Fruit fly (Drosophila melanogaster) whole organism, prepupa: ENCODE results near the gene Dup99B.

Source experiments
- Blimp-1 ChIP-seq: fragments of 200-800 bp; sonication (Bioruptor generic); optimal IDR thresholded peaks from 3 replicates; lab custom pipeline; 2017; ENCODE audit warnings: missing biosample characterization, missing genetic modification characterization, mild to moderate bottlenecking, moderate library complexity, missing genetic modification reagents
- CG10631 ChIP-seq: fragments of 200-800 bp; sonication (Bioruptor generic); optimal IDR thresholded peaks from 2 replicates; lab custom pipeline; 2016; ENCODE audit warnings: missing biosample characterization, missing genetic modification characterization
- CG11762 ChIP-seq: fragments of 200-800 bp; sonication (Bioruptor generic); optimal IDR thresholded peaks from 3 replicates; lab custom pipeline; 2016; ENCODE audit warnings: missing biosample characterization, missing genetic modification characterization; ENCODE audit not compliant: insufficient read depth
- CG11902 ChIP-seq: fragments of 200-800 bp; sonication (Bioruptor generic); optimal IDR thresholded peaks from 3 replicates; lab custom pipeline; 2016; ENCODE audit warnings: missing biosample characterization, missing genetic modification characterization
- CG15336 ChIP-seq: fragments of 200-800 bp; sonication (Bioruptor generic); IDR thresholded peaks from 2 replicates; pipeline ENCODE4 v1.3.6; 2022; ENCODE audit warnings: missing biosample characterization, missing genetic modification characterization
- CG16779 ChIP-seq: fragments of 200-800 bp; sonication (Bioruptor generic); optimal IDR thresholded peaks from 3 replicates; lab custom pipeline; 2017; ENCODE audit warnings: missing biosample characterization, mild to moderate bottlenecking, missing genetic modification characterization
- CG3032 ChIP-seq: fragments of 200-800 bp; optimal IDR thresholded peaks from 2 replicates; lab custom pipeline; 2019; ENCODE audit warnings: missing biosample characterization, mild to moderate bottlenecking, missing genetic modification characterization, moderate library complexity
- CG31627 ChIP-seq: fragments of 200-800 bp; sonication (Bioruptor generic); optimal IDR thresholded peaks from 3 replicates; lab custom pipeline; 2016; ENCODE audit warnings: missing biosample characterization, missing genetic modification characterization
- CG32006 ChIP-seq: fragments of 200-800 bp; sonication (Bioruptor generic); optimal IDR thresholded peaks from 3 replicates; lab custom pipeline; 2017; ENCODE audit warnings: missing biosample characterization, mild to moderate bottlenecking, missing genetic modification characterization
- CG34406 ChIP-seq: fragments of 200-800 bp; sonication (Bioruptor generic); optimal IDR thresholded peaks from 3 replicates; lab custom pipeline; 2016; ENCODE audit warnings: missing biosample characterization, missing genetic modification characterization
- CG4318 ChIP-seq: fragments of 200-800 bp; sonication (Bioruptor generic); optimal IDR thresholded peaks from 3 replicates; lab custom pipeline; 2017; ENCODE audit warnings: missing biosample characterization, mild to moderate bottlenecking, missing genetic modification characterization
- CG6792 ChIP-seq: fragments of 200-800 bp; sonication (Bioruptor generic); optimal IDR thresholded peaks from 3 replicates; lab custom pipeline; 2016; ENCODE audit warnings: missing biosample characterization, missing genetic modification characterization
- CG6808 ChIP-seq: fragments of 200-800 bp; sonication (Bioruptor generic); optimal IDR thresholded peaks from 3 replicates; lab custom pipeline; 2017; ENCODE audit warnings: missing biosample characterization, missing genetic modification characterization, mild to moderate bottlenecking, moderate library complexity, missing genetic modification reagents
- CG6854 ChIP-seq: fragments of 200-800 bp; sonication (Bioruptor generic); optimal IDR thresholded peaks from 2 replicates; lab custom pipeline; 2017; ENCODE audit warnings: missing biosample characterization, mild to moderate bottlenecking, missing genetic modification characterization
- CG8632 ChIP-seq: fragments of 200-800 bp; sonication (Bioruptor generic); optimal IDR thresholded peaks from 3 replicates; lab custom pipeline; 2016; ENCODE audit warnings: missing biosample characterization, missing genetic modification characterization
- CG9139 ChIP-seq: fragments of 200-800 bp; sonication (Bioruptor generic); optimal IDR thresholded peaks from 3 replicates; lab custom pipeline; 2017; ENCODE audit warnings: missing biosample characterization, mild to moderate bottlenecking, missing genetic modification characterization
- Eip78C ChIP-seq: fragments of 200-800 bp; sonication (Bioruptor generic); peaks from one replicate; lab custom pipeline; 2016; ENCODE audit warnings: missing biosample characterization, missing genetic modification characterization
- Eip93F ChIP-seq: fragments of 200-800 bp; sonication (Bioruptor generic); optimal IDR thresholded peaks from 2 replicates; lab custom pipeline; 2016; ENCODE audit warnings: missing biosample characterization, mild to moderate bottlenecking, missing genetic modification characterization
- Ets21C ChIP-seq: fragments of 200-800 bp; sonication (Bioruptor generic); optimal IDR thresholded peaks from 3 replicates; lab custom pipeline; 2016; ENCODE audit warnings: missing biosample characterization, missing genetic modification characterization
- Ets96B ChIP-seq: fragments of 200-800 bp; optimal IDR thresholded peaks from 2 replicates; lab custom pipeline; 2019; ENCODE audit warnings: missing biosample characterization, mild to moderate bottlenecking, missing genetic modification characterization, moderate library complexity
- Gug ChIP-seq: fragments of 200-800 bp; sonication (Bioruptor generic); IDR thresholded peaks from 2 replicates; pipeline ENCODE4 v1.3.6; 2022; ENCODE audit warnings: missing biosample characterization, missing genetic modification characterization
- Hr38 ChIP-seq: sonication (Bioruptor generic); optimal IDR thresholded peaks from 2 replicates; lab custom pipeline; 2016; ENCODE audit warnings: missing biosample characterization, missing genetic modification characterization
- Hr39 ChIP-seq: fragments of 200-800 bp; sonication (Bioruptor generic); optimal IDR thresholded peaks from 2 replicates; lab custom pipeline; 2016; ENCODE audit warnings: missing biosample characterization, missing genetic modification characterization
- OdsH ChIP-seq: fragments of 200-800 bp; sonication (Bioruptor generic); optimal IDR thresholded peaks from 3 replicates; lab custom pipeline; 2016; ENCODE audit warnings: missing biosample characterization, missing genetic modification characterization
- Smox ChIP-seq: fragments of 200-800 bp; sonication (Bioruptor generic); optimal IDR thresholded peaks from 3 replicates; lab custom pipeline; 2016; ENCODE audit warnings: missing biosample characterization, missing genetic modification characterization
- Sox102F ChIP-seq: fragments of 200-800 bp; sonication (Bioruptor generic); optimal IDR thresholded peaks from 2 replicates; lab custom pipeline; 2016; ENCODE audit warnings: missing biosample characterization, mild to moderate bottlenecking, missing genetic modification characterization
- Sox14 ChIP-seq: fragments of 200-800 bp; sonication (Bioruptor generic); optimal IDR thresholded peaks from 3 replicates; lab custom pipeline; 2016; ENCODE audit warnings: missing biosample characterization, missing genetic modification characterization
- Sox15 ChIP-seq: fragments of 200-800 bp; sonication (Bioruptor generic); optimal IDR thresholded peaks from 3 replicates; lab custom pipeline; 2016; ENCODE audit warnings: missing biosample characterization, missing genetic modification characterization
- achi ChIP-seq: fragments of 200-800 bp; sonication (Bioruptor generic); optimal IDR thresholded peaks from 3 replicates; lab custom pipeline; 2016; ENCODE audit warnings: missing biosample characterization, missing genetic modification characterization
- acj6 ChIP-seq: fragments of 200-800 bp; sonication (Bioruptor generic); optimal IDR thresholded peaks from 3 replicates; lab custom pipeline; 2016; ENCODE audit warnings: missing biosample characterization, missing genetic modification characterization
- cyc ChIP-seq: fragments of 200-800 bp; sonication (Bioruptor generic); optimal IDR thresholded peaks from 3 replicates; lab custom pipeline; 2016; ENCODE audit warnings: missing biosample characterization, missing genetic modification characterization
- dac ChIP-seq: fragments of 200-800 bp; sonication (Bioruptor generic); optimal IDR thresholded peaks from 2 replicates; lab custom pipeline; 2017; ENCODE audit warnings: missing biosample characterization, mild to moderate bottlenecking, missing genetic modification characterization
- dsx ChIP-seq: fragments of 200-800 bp; optimal IDR thresholded peaks from 3 replicates; lab custom pipeline; 2019; ENCODE audit warnings: missing biosample characterization, mild to moderate bottlenecking, missing genetic modification characterization, moderate library complexity; ENCODE audit not compliant: poor library complexity, severe bottlenecking
- eg ChIP-seq: fragments of 200-800 bp; sonication (Bioruptor generic); IDR thresholded peaks from 3 replicates; pipeline ENCODE4 v1.3.6; 2022; ENCODE audit warnings: missing biosample characterization, missing genetic modification characterization
- esn ChIP-seq: fragments of 200-800 bp; sonication (Bioruptor generic); optimal IDR thresholded peaks from 2 replicates; lab custom pipeline; 2016; ENCODE audit warnings: missing biosample characterization, mild to moderate bottlenecking, missing genetic modification characterization, moderate library complexity
- fd59A ChIP-seq: fragments of 200-800 bp; sonication (Bioruptor generic); optimal IDR thresholded peaks from 2 replicates; lab custom pipeline; 2017; ENCODE audit warnings: missing biosample characterization, mild to moderate bottlenecking, missing genetic modification characterization, missing genetic modification reagents
- fd85E ChIP-seq: fragments of 200-800 bp; sonication (Bioruptor generic); optimal IDR thresholded peaks from 3 replicates; lab custom pipeline; 2016; ENCODE audit warnings: missing biosample characterization, missing genetic modification characterization
- fkh ChIP-seq: fragments of 200-800 bp; sonication (Bioruptor generic); optimal IDR thresholded peaks from 3 replicates; lab custom pipeline; 2017; ENCODE audit warnings: missing biosample characterization, mild to moderate bottlenecking, missing genetic modification characterization, moderate library complexity
- lz ChIP-seq: fragments of 200-800 bp; sonication (Bioruptor generic); optimal IDR thresholded peaks from 3 replicates; lab custom pipeline; 2016; ENCODE audit warnings: missing biosample characterization, missing genetic modification characterization
- pdm3 ChIP-seq: fragments of 200-800 bp; sonication (Bioruptor generic); optimal IDR thresholded peaks from 3 replicates; lab custom pipeline; 2016; ENCODE audit warnings: missing biosample characterization, missing genetic modification characterization
- salr ChIP-seq, 2 experiments: fragments of 200-800 bp; sonication (Bioruptor generic); optimal IDR thresholded peaks; 3 replicates each; lab custom pipeline; 2016 to 2018; ENCODE audit warnings: missing biosample characterization in 2 of 2, missing genetic modification characterization in 2 of 2, mild to moderate bottlenecking in 1 of 2
- spab ChIP-seq: fragments of 200-800 bp; sonication (Bioruptor generic); optimal IDR thresholded peaks from 2 replicates; lab custom pipeline; 2017; ENCODE audit warnings: missing biosample characterization, mild to moderate bottlenecking, missing genetic modification characterization, missing genetic modification reagents
- ss ChIP-seq, 2 experiments: fragments of 200-800 bp; sonication (Bioruptor generic); optimal IDR thresholded peaks; 2 replicates in 1 of 2; 3 replicates in 1 of 2; lab custom pipeline; 2017 to 2018; ENCODE audit warnings: mild to moderate bottlenecking in 2 of 2, missing biosample characterization in 2 of 2, missing genetic modification characterization in 2 of 2, moderate library complexity in 1 of 2
- svp ChIP-seq: fragments of 200-800 bp; sonication (Bioruptor generic); peaks from one replicate; lab custom pipeline; 2016; ENCODE audit warnings: missing biosample characterization, missing genetic modification characterization
- topi ChIP-seq: fragments of 200-800 bp; sonication (Bioruptor generic); optimal IDR thresholded peaks from 3 replicates; lab custom pipeline; 2016; ENCODE audit warnings: missing biosample characterization, missing genetic modification characterization
- vri ChIP-seq: fragments of 200-800 bp; sonication (Bioruptor generic); optimal IDR thresholded peaks from 3 replicates; lab custom pipeline; 2016; ENCODE audit warnings: missing biosample characterization, mild to moderate bottlenecking, missing genetic modification characterization

Dup99B gene

DNA sequence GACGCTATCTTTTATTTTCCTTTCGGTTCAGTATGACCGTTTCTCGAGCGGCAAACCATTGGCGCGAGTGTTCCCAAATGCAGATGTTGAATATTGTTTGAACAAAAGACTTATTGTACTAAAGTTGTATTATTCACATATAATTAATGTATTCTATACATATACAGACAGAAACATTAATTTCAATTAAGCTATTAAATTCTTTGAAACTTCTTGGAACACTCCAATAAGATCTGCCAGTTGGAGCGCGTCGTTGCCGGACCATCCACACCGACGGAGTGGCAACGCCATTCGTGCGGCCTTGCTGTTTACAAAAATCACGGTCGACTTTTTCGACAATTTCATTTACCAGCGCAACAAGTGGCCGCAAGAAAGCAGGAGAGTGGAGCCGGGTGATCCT lies 29.9 kb upstream of the Dup99B start, which contains the start of the genes Wdr24 and IntS11 (continued):
- peak; percentile 98 for TF ChIP-seq Sox14 (GFP tag; lab: Kevin White, UChicago)
- TF ChIP-seq CG32006 (GFP tag; lab: Kevin White, UChicago): peak; percentile 97
- peak; percentile 89 for TF ChIP-seq fd59A (GFP tag; lab: Kevin White, UChicago)
- no peak for TF ChIP-seq fkh (GFP tag; lab: Kevin White, UChicago)
- no peak for TF ChIP-seq Sox102F (GFP tag; lab: Kevin White, UChicago)
- TF ChIP-seq CG16779: peak; percentile 84
- TF ChIP-seq Blimp-1 (GFP tag; lab: Kevin White, UChicago): peak; percentile 88
- peak; percentile 96 for TF ChIP-seq svp (GFP tag; lab: Kevin White, UChicago)
- TF ChIP-seq CG15336: peak; percentile 94
- TF ChIP-seq CG11902 (GFP tag; lab: Kevin White, UChicago): peak; percentile 99
- peak; percentile 98 for TF ChIP-seq Gug (GFP tag; lab: Robert Waterston, UW)
- TF ChIP-seq CG34406 (GFP tag; lab: Kevin White, UChicago): peak; percentile 94
- peak; percentile 95 for TF ChIP-seq acj6 (GFP tag; lab: Kevin White, UChicago)
- TF ChIP-seq Hr39 (GFP tag; lab: Kevin White, UChicago): peak; percentile 98
- peak; percentile 82 to 94 for TF ChIP-seq salr (GFP tag; optimal IDR thresholded peaks at IDR 0.05; lab: Kevin White, UChicago)
- no peak for TF ChIP-seq Eip93F
- TF ChIP-seq Sox15 (GFP tag; lab: Kevin White, UChicago): peak; percentile 99
- peak; percentile 98 for TF ChIP-seq lz (GFP tag; lab: Kevin White, UChicago)
- no peak for TF ChIP-seq CG9139 (GFP tag; lab: Kevin White, UChicago)
- peak; percentile 93 for TF ChIP-seq CG6792
- peak; percentile 85 for TF ChIP-seq CG11762 (GFP tag; lab: Kevin White, UChicago)
- TF ChIP-seq esn: peak; percentile 95
- peak; percentile 95 for TF ChIP-seq CG10631 (GFP tag; lab: Kevin White, UChicago)
- peak; percentile 89 for TF ChIP-seq achi (GFP tag; lab: Kevin White, UChicago)
- TF ChIP-seq Hr38 (GFP tag; lab: Kevin White, UChicago): peak; percentile 84
- TF ChIP-seq OdsH: peak; percentile 97
- peak; percentile 98 for TF ChIP-seq CG3032 (tag; lab: Kevin White, UChicago)
- no peak for TF ChIP-seq CG6808 (GFP tag; lab: Kevin White, UChicago)
- peak; percentile 96 for TF ChIP-seq topi

DNA sequence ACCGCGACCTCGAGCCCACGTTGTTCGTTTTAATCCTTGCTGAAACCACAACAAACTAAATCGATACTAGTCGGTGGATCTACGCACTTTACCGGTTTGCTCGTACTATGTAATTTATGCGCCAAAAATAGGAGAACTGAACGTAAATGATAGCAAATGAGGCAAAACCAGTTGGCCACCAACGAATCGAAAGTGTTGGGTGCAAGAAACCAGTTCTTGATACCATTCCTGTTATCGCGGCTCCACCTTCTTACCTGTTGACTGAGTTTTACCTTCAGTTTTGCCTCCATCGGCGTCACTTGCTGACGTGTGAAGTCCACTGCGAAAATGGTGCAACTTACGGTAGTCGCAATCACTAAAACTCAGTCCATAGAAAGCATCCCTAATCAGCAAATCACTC lies 24.9 kb upstream of the Dup99B start:
- TF ChIP-seq Eip78C (GFP tag; lab: Kevin White, UChicago): peak; percentile 14
- peak; percentile 76 for TF ChIP-seq Blimp-1 (GFP tag; lab: Kevin White, UChicago)
- peak; percentile 49 for TF ChIP-seq dsx (GFP tag; lab: Kevin White, UChicago)
- no peak for TF ChIP-seq esn

DNA sequence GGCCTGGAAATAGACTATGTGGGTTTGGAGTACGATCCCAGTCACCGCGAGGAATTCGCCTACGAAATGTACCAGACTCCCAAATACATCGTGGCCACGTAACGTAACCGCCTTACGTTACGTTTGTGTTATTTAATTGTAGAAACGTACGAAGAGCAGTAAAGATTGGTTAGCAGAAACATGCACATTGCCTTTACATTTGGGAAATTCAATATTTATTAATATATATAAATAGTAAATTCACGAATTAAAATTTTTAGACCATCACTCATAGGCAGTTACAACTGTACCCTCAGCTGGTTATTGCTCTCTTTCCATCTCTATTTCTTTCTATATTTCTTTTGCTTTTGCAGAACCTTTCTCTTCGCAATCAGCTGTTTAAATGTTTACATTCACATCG lies 22.7 kb upstream of the Dup99B start, which contains the start of gene Gnpnat:
TSS of gene Gnpnat (plus strand) at position 385 of the 400 bp plus-strand sequence.
- TF ChIP-seq fd85E (GFP tag; lab: Kevin White, UChicago) (no peak), CG11902 (GFP tag; lab: Kevin White, UChicago) (peak; percentile 36), CG32006 (GFP tag; lab: Kevin White, UChicago) (peak; percentile 75), cyc (GFP tag; lab: Kevin White, UChicago) (peak; percentile 21), CG10631 (GFP tag; lab: Kevin White, UChicago) (peak; percentile 64), vri (GFP tag; lab: Kevin White, UChicago) (peak; percentile 55), lz (GFP tag; lab: Kevin White, UChicago) (peak; percentile 54), Gug (GFP tag; lab: Robert Waterston, UW) (no peak), CG8632 (peak; percentile 40), CG6792 (peak; percentile 32), dsx (GFP tag; lab: Kevin White, UChicago) (peak; percentile 43), Sox102F (GFP tag; lab: Kevin White, UChicago) (peak; percentile 44), Eip93F (no peak), eg (GFP tag; lab: Robert Waterston, UW) (no peak), Ets96B (peak; percentile 66), achi (GFP tag; lab: Kevin White, UChicago) (peak; percentile 63), ss (GFP tag; optimal IDR thresholded peaks at IDR 0.05; lab: Kevin White, UChicago) (peak in 1 of 2 experiments; percentile 52), spab (GFP tag; lab: Kevin White, UChicago) (peak; percentile 6), Sox14 (GFP tag; lab: Kevin White, UChicago) (peak; percentile 38), CG6854 (no peak), Sox15 (GFP tag; lab: Kevin White, UChicago) (no peak), Blimp-1 (GFP tag; lab: Kevin White, UChicago) (no peak), CG31627 (GFP tag; lab: Kevin White, UChicago) (peak; percentile 11), pdm3 (peak; percentile 15), dac (GFP tag; lab: Kevin White, UChicago) (peak; percentile 38), acj6 (GFP tag; lab: Kevin White, UChicago) (peak; percentile 60), Smox (GFP tag; lab: Kevin White, UChicago) (peak; percentile 44), CG4318 (GFP tag; lab: Kevin White, UChicago) (peak; percentile 12), Ets21C (no peak)
